Fruit fly (Drosophila melanogaster): ENCODE data around the gene Icmt.
A peak's percentile ranks its signal among the peaks of the same experiment; 100 is the strongest.

Gene Icmt

dm6 chr3L:13021727-13022126 lies 3.7 kb downstream of the Icmt start (continued):
- TF ChIP-seq CG12219 (GFP tag; optimal IDR thresholded peaks at IDR 0.05) (peak; percentile 2), odd (GFP tag; optimal IDR thresholded peaks at IDR 0.05) (no peak), sna (GFP tag; IDR thresholded peaks at IDR 0.05; ENCODE audit: partially characterized antibody) (no peak), bbx (GFP tag; IDR thresholded peaks at IDR 0.05; ENCODE audit: partially characterized antibody) (no peak), CG5245 (GFP tag; optimal IDR thresholded peaks at IDR 0.05) (no peak), Doc3 (GFP tag; IDR thresholded peaks at IDR 0.05; ENCODE audit: partially characterized antibody) (no peak), Bdp1 (GFP tag; optimal IDR thresholded peaks at IDR 0.05) (no peak), tap (tag; optimal IDR thresholded peaks at IDR 0.05) (peak; percentile 21), Dbx (GFP tag; IDR thresholded peaks at IDR 0.05) (peak; percentile 22; the same call in 1 of the 3 replicates), croc (GFP tag; conservative IDR thresholded peaks at IDR 0.05) (no peak), CG12769 (tag; optimal IDR thresholded peaks at IDR 0.05) (peak; percentile 20), sug (tag; optimal IDR thresholded peaks at IDR 0.05) (peak; percentile 71), seq (GFP tag; IDR thresholded peaks at IDR 0.05) (peak; percentile 20; the same call in 1 of the 2 replicates), gfzf (GFP tag; optimal IDR thresholded peaks at IDR 0.05) (no peak), org-1 (GFP tag; optimal IDR thresholded peaks at IDR 0.05) (peak; percentile 4), bowl (GFP tag; IDR thresholded peaks at IDR 0.05) (0 out of 2 replicates have a peak, but pooled peaks have one; percentile 4), sd (tag; optimal IDR thresholded peaks at IDR 0.05) (peak; percentile 97), CG10147 (GFP tag; optimal IDR thresholded peaks at IDR 0.05) (no peak), Myb (GFP tag; optimal IDR thresholded peaks at IDR 0.05) (peak; percentile 18), eve (GFP tag; optimal IDR thresholded peaks at IDR 0.05) (peak in 1 of 2 experiments; percentile 89), dpn (GFP tag; optimal IDR thresholded peaks at IDR 0.05) (peak; percentile 25 to 31), Eip74EF (GFP tag; optimal IDR thresholded peaks at IDR 0.05) (no peak), CG16813 (GFP tag; IDR thresholded peaks at IDR 0.05; ENCODE audit: partially characterized antibody) (no peak), Mrtf (GFP tag; IDR thresholded peaks at IDR 0.05) (no peak), Drgx (GFP tag; IDR thresholded peaks at IDR 0.05) (peak; percentile 47; the same call in 1 of the 2 replicates), CG17359 (tag; optimal IDR thresholded peaks at IDR 0.05) (no peak), en (GFP tag; optimal IDR thresholded peaks at IDR 0.05) (peak; percentile 26), CG30403 (GFP tag; optimal IDR thresholded peaks at IDR 0.05) (peak; percentile 20), Hr3 (GFP tag; optimal IDR thresholded peaks at IDR 0.05) (no peak), CG34422 (GFP tag; IDR thresholded peaks at IDR 0.05) (peak; percentile 56; the same call in 1 of the 3 replicates), onecut (GFP tag; IDR thresholded peaks at IDR 0.05) (0 out of 2 replicates have a peak, but pooled peaks have one; percentile 22), CG7372 (GFP tag; IDR thresholded peaks at IDR 0.05) (peak; percentile 82), CG16863 (GFP tag; optimal IDR thresholded peaks at IDR 0.05) (no peak), otp (GFP tag; IDR thresholded peaks at IDR 0.05) (no peak), dmrt99B (tag; optimal IDR thresholded peaks at IDR 0.05) (peak; percentile 46), mam (GFP tag; optimal IDR thresholded peaks at IDR 0.05) (peak; percentile 42), Hand (GFP tag; optimal IDR thresholded peaks at IDR 0.05) (no peak), CG31441 (GFP tag; IDR thresholded peaks at IDR 0.05) (no peak), Xbp1 (GFP tag; optimal IDR thresholded peaks at IDR 0.05) (no peak), bcd (GFP tag; optimal IDR thresholded peaks at IDR 0.05) (no peak), trh (GFP tag; optimal IDR thresholded peaks at IDR 0.05) (no peak), CG9817 (tag; optimal IDR thresholded peaks at IDR 0.05) (no peak), D19B (GFP tag; optimal IDR thresholded peaks at IDR 0.05) (peak; percentile 13), run (tag; optimal IDR thresholded peaks at IDR 0.05) (no peak), sens-2 (GFP tag; IDR thresholded peaks at IDR 0.05) (no peak), CG31224 (GFP tag; IDR thresholded peaks at IDR 0.05) (no peak), lab (GFP tag; optimal IDR thresholded peaks at IDR 0.05) (peak; percentile 30), grn (GFP tag; optimal IDR thresholded peaks at IDR 0.05) (peak; percentile 40), fd3F (GFP tag; optimal IDR thresholded peaks at IDR 0.05) (no peak), al (GFP tag; IDR thresholded peaks at IDR 0.05) (no peak), Med (GFP tag) (peak; percentile 81)

Data from whole organism, embryonic.